Fruit fly (Drosophila melanogaster) whole organism, embryonic: ENCODE results near the gene PH4alphaNE3.

ENCODE experiments used
- Abd-B ChIP-seq: fragments of 200-800 bp; sonication (Bioruptor generic); optimal IDR thresholded peaks from 2 replicates; lab custom pipeline; 2018; ENCODE audit warnings: missing biosample characterization, mild to moderate bottlenecking, missing genetic modification characterization, moderate library complexity
- Ada2b ChIP-seq: fragments of 200-800 bp; sonication (Bioruptor generic); IDR thresholded peaks from 2 replicates; pipeline ENCODE4 v1.3.6; 2022; ENCODE audit warnings: missing biosample characterization, missing genetic modification characterization
- Atf-2 ChIP-seq: fragments of 200-800 bp; sonication (Bioruptor generic); optimal IDR thresholded peaks from 2 replicates; lab custom pipeline; 2016; ENCODE audit warnings: missing biosample characterization, missing genetic modification characterization
- Atf3 ChIP-seq: fragments of 200-800 bp; sonication (Bioruptor generic); optimal IDR thresholded peaks from 3 replicates; lab custom pipeline; 2016; ENCODE audit warnings: missing biosample characterization, missing genetic modification characterization
- Bteb2 ChIP-seq: fragments of 200-800 bp; sonication (Bioruptor generic); optimal IDR thresholded peaks from 2 replicates; lab custom pipeline; 2016; ENCODE audit warnings: missing biosample characterization, missing genetic modification characterization
- CG11398 ChIP-seq: fragments of 200-800 bp; sonication (Bioruptor generic); optimal IDR thresholded peaks from 2 replicates; lab custom pipeline; 2016; ENCODE audit warnings: missing biosample characterization, missing genetic modification characterization
- CG12104 ChIP-seq: fragments of 200-800 bp; sonication (Bioruptor generic); optimal IDR thresholded peaks from 3 replicates; lab custom pipeline; 2016; ENCODE audit warnings: missing biosample characterization, missing genetic modification characterization
- CG12659 ChIP-seq: fragments of 200-800 bp; sonication (Bioruptor generic); optimal IDR thresholded peaks from 3 replicates; lab custom pipeline; 2017; ENCODE audit warnings: mild to moderate bottlenecking, missing biosample characterization, missing genetic modification reagents, missing genetic modification characterization
- CG14667 ChIP-seq: fragments of 200-800 bp; sonication (Bioruptor generic); IDR thresholded peaks from 2 replicates; pipeline ENCODE4 v1.3.6; 2022; ENCODE audit warnings: missing biosample characterization, missing genetic modification characterization
- CG17568 ChIP-seq: fragments of 200-800 bp; sonication (Bioruptor generic); optimal IDR thresholded peaks from 2 replicates; lab custom pipeline; 2018; ENCODE audit warnings: missing biosample characterization, mild to moderate bottlenecking, missing genetic modification characterization, moderate library complexity
- CG18764 ChIP-seq: fragments of 200-800 bp; sonication (Bioruptor generic); optimal IDR thresholded peaks from 3 replicates; lab custom pipeline; 2016; ENCODE audit warnings: missing biosample characterization, missing genetic modification characterization
- CG2199 ChIP-seq: fragments of 200-800 bp; sonication (Bioruptor generic); IDR thresholded peaks from 3 replicates; pipeline ENCODE4 v1.3.6; 2022; ENCODE audit warnings: missing biosample characterization, missing genetic modification characterization
- CG32772 ChIP-seq: fragments of 200-800 bp; sonication (Bioruptor generic); IDR thresholded peaks from 2 replicates; pipeline ENCODE4 v1.3.6; 2022; ENCODE audit warnings: missing biosample characterization, missing genetic modification characterization
- CG34376 ChIP-seq: fragments of 200-800 bp; sonication (Bioruptor generic); optimal IDR thresholded peaks from 2 replicates; lab custom pipeline; 2018; ENCODE audit warnings: missing biosample characterization, mild to moderate bottlenecking, missing genetic modification characterization
- CG34422 ChIP-seq: fragments of 200-800 bp; sonication (Bioruptor generic); IDR thresholded peaks from 3 replicates; pipeline ENCODE4 v1.3.6; 2022; ENCODE audit warnings: missing biosample characterization, missing genetic modification characterization
- CG4360 ChIP-seq: fragments of 200-800 bp; sonication (Bioruptor generic); IDR thresholded peaks from 2 replicates; pipeline ENCODE4 v1.3.6; 2022; ENCODE audit warnings: missing biosample characterization, missing genetic modification characterization
- CG7357 ChIP-seq: fragments of 200-800 bp; sonication (Bioruptor generic); IDR thresholded peaks from 3 replicates; pipeline ENCODE4 v1.3.6; 2022; ENCODE audit warnings: missing biosample characterization, missing genetic modification characterization
- CG9797 ChIP-seq: fragments of 200-800 bp; sonication (Bioruptor generic); optimal IDR thresholded peaks from 3 replicates; lab custom pipeline; 2018; ENCODE audit warnings: missing biosample characterization, mild to moderate bottlenecking, missing genetic modification characterization
- CG9876 ChIP-seq: fragments of 200-800 bp; sonication (Bioruptor generic); optimal IDR thresholded peaks from 2 replicates; lab custom pipeline; 2016; ENCODE audit warnings: missing biosample characterization, missing genetic modification characterization
- E2f1 ChIP-seq: fragments of 200-800 bp; sonication (Bioruptor generic); IDR thresholded peaks from 2 replicates; pipeline ENCODE4 v1.3.6; 2022; ENCODE audit warnings: missing biosample characterization, missing genetic modification characterization
- E2f2 ChIP-seq: fragments of 200-800 bp; sonication (Bioruptor generic); IDR thresholded peaks from 2 replicates; pipeline ENCODE4 v1.3.6; 2022; ENCODE audit warnings: missing biosample characterization, missing genetic modification characterization
- GATAe ChIP-seq: fragments of 200-800 bp; sonication (Bioruptor generic); conservative IDR thresholded peaks from 2 replicates; pipeline ENCODE4 v1.3.6; 2022; ENCODE audit warnings: missing biosample characterization, missing genetic modification characterization
- HmgZ ChIP-seq: fragments of 200-800 bp; sonication (Bioruptor generic); optimal IDR thresholded peaks from 2 replicates; lab custom pipeline; 2018; ENCODE audit warnings: missing biosample characterization, mild to moderate bottlenecking, missing genetic modification characterization
- Hmr ChIP-seq: fragments of 200-800 bp; sonication (Bioruptor generic); optimal IDR thresholded peaks from 3 replicates; lab custom pipeline; 2017; ENCODE audit warnings: mild to moderate bottlenecking, missing biosample characterization, missing genetic modification reagents, missing genetic modification characterization
- Hr78 ChIP-seq, 2 experiments: fragments of 200-800 bp in 1 of 2; fragments of >200 bp in 1 of 2; sonication (Bioruptor generic) in 1 of 2; optimal IDR thresholded peaks; 2 replicates each; lab custom pipeline; 2017 to 2019; ENCODE audit warnings: missing biosample characterization in 2 of 2, missing genetic modification characterization in 2 of 2, mild to moderate bottlenecking in 1 of 2, moderate library complexity in 1 of 2
- MESR4 ChIP-seq: fragments of 200-800 bp; sonication (Bioruptor generic); optimal IDR thresholded peaks from 2 replicates; lab custom pipeline; 2018; ENCODE audit warnings: missing biosample characterization, mild to moderate bottlenecking, missing genetic modification characterization, moderate library complexity
- Meics ChIP-seq: fragments of 200-800 bp; sonication (Bioruptor generic); optimal IDR thresholded peaks from 2 replicates; lab custom pipeline; 2017; ENCODE audit warnings: missing biosample characterization, mild to moderate bottlenecking, missing genetic modification characterization
- Pdp1 ChIP-seq, 2 experiments: fragments of 200-800 bp; sonication (Bioruptor generic); optimal IDR thresholded peaks; 3 replicates each; lab custom pipeline; 2016; ENCODE audit warnings: missing biosample characterization in 2 of 2, missing genetic modification characterization in 2 of 2, mild to moderate bottlenecking in 1 of 2, moderate library complexity in 1 of 2
- Side ChIP-seq: fragments of 200-800 bp; sonication (Bioruptor generic); optimal IDR thresholded peaks from 2 replicates; lab custom pipeline; 2016; ENCODE audit warnings: missing biosample characterization, missing genetic modification characterization
- Taf1 ChIP-seq: fragments of 200-800 bp; sonication (Bioruptor generic); IDR thresholded peaks from 2 replicates; pipeline ENCODE4 v1.3.6; 2022; ENCODE audit warnings: missing biosample characterization, missing genetic modification characterization
- Trl ChIP-seq, 3 experiments: fragments of >200 bp in 2 of 3; fragments of 200-800 bp in 1 of 3; sonication (Bioruptor generic) in 1 of 3; optimal IDR thresholded peaks; 2 replicates in 1 of 3; 3 replicates in 2 of 3; lab custom pipeline; 2016 to 2017; ENCODE audit warnings: missing biosample characterization in 1 of 3, missing genetic modification characterization in 1 of 3
- ci ChIP-seq: fragments of 200-800 bp; sonication (Bioruptor generic); IDR thresholded peaks from 3 replicates; pipeline ENCODE4 v1.3.6; 2022; ENCODE audit warnings: missing biosample characterization, missing genetic modification characterization
- da ChIP-seq: fragments of 200-800 bp; sonication (Bioruptor generic); optimal IDR thresholded peaks from 2 replicates; lab custom pipeline; 2016; ENCODE audit warnings: missing biosample characterization, missing genetic modification characterization
- dati ChIP-seq: fragments of 200-800 bp; sonication (Bioruptor generic); IDR thresholded peaks from 2 replicates; pipeline ENCODE4 v1.3.6; 2022; ENCODE audit warnings: missing biosample characterization, missing genetic modification characterization
- ewg ChIP-seq: fragments of 200-800 bp; sonication (Bioruptor generic); optimal IDR thresholded peaks from 3 replicates; lab custom pipeline; 2017; ENCODE audit warnings: mild to moderate bottlenecking, missing biosample characterization, missing genetic modification reagents, missing genetic modification characterization
- ftz-f1 ChIP-seq: fragments of 200-800 bp; sonication (Bioruptor generic); optimal IDR thresholded peaks from 2 replicates; lab custom pipeline; 2016; ENCODE audit warnings: missing biosample characterization, missing genetic modification characterization
- h ChIP-seq: fragments of >200 bp; optimal IDR thresholded peaks from 2 replicates; lab custom pipeline; 2017
- hkb ChIP-seq, 2 experiments: fragments of 200-800 bp in 1 of 2; fragments of >200 bp in 1 of 2; sonication (Bioruptor generic) in 1 of 2; IDR thresholded peaks in 1 of 2; optimal IDR thresholded peaks in 1 of 2; 2 replicates each; pipeline versions ENCODE4 v1.3.6 to Lab custom; 2017 to 2022; ENCODE audit warnings: missing biosample characterization in 1 of 2, missing genetic modification characterization in 1 of 2
- kay ChIP-seq: fragments of 200-800 bp; sonication (Bioruptor generic); optimal IDR thresholded peaks from 2 replicates; lab custom pipeline; 2016; ENCODE audit warnings: missing biosample characterization, missing genetic modification characterization
- lab ChIP-seq: fragments of 200-800 bp; sonication (Bioruptor generic); optimal IDR thresholded peaks from 3 replicates; lab custom pipeline; 2017; ENCODE audit warnings: missing biosample characterization, missing genetic modification characterization, mild to moderate bottlenecking, moderate library complexity, missing genetic modification reagents
- nerfin-1 ChIP-seq: fragments of 200-800 bp; sonication (Bioruptor generic); optimal IDR thresholded peaks from 3 replicates; lab custom pipeline; 2019; ENCODE audit warnings: missing biosample characterization, mild to moderate bottlenecking, missing genetic modification characterization, moderate library complexity
- nerfin-2 ChIP-seq: fragments of 200-800 bp; sonication (Bioruptor generic); IDR thresholded peaks from 2 replicates; pipeline ENCODE4 v1.3.6; 2022; ENCODE audit warnings: missing biosample characterization, missing genetic modification characterization; ENCODE audit not compliant: partially characterized antibody
- run ChIP-seq: fragments of 200-800 bp; sonication (Bioruptor generic); optimal IDR thresholded peaks from 3 replicates; lab custom pipeline; 2018; ENCODE audit warnings: missing biosample characterization, mild to moderate bottlenecking, missing genetic modification characterization
- scrt ChIP-seq: fragments of 200-800 bp; sonication (Bioruptor generic); optimal IDR thresholded peaks from 2 replicates; lab custom pipeline; 2018; ENCODE audit warnings: missing biosample characterization, mild to moderate bottlenecking, missing genetic modification characterization, moderate library complexity
- sens ChIP-seq: fragments of 200-800 bp; sonication (Bioruptor generic); peaks from one replicate; lab custom pipeline; 2016; ENCODE audit warnings: missing biosample characterization, missing genetic modification characterization
- sima ChIP-seq: fragments of 200-800 bp; sonication (Bioruptor generic); optimal IDR thresholded peaks from 2 replicates; lab custom pipeline; 2016; ENCODE audit warnings: missing biosample characterization, missing genetic modification characterization
- sqz ChIP-seq: fragments of 200-800 bp; sonication (Bioruptor generic); optimal IDR thresholded peaks from 3 replicates; lab custom pipeline; 2018; ENCODE audit warnings: missing biosample characterization, mild to moderate bottlenecking, missing genetic modification characterization
- vvl ChIP-seq: fragments of 200-800 bp; sonication (Bioruptor generic); IDR thresholded peaks from 2 replicates; pipeline ENCODE4 v1.3.6; 2022; ENCODE audit warnings: missing biosample characterization, missing genetic modification characterization
- yki ChIP-seq: fragments of >200 bp; optimal IDR thresholded peaks from 3 replicates; lab custom pipeline; 2018

The PH4alphaNE3 gene

dm6 chr3R:30563260-30564080 lies 40.5 kb upstream of the PH4alphaNE3 start (continued):
- TF ChIP-seq Pdp1 (GFP tag; optimal IDR thresholded peaks at IDR 0.05; lab: Kevin White, UChicago) = peak in 1 of 2 experiments; percentile 93
- peak; percentile 35 for TF ChIP-seq ftz-f1 (GFP tag; lab: Kevin White, UChicago)
- TF ChIP-seq nerfin-1 = no peak
- peak; percentile 5; the same call in 1 of the 2 replicates for TF ChIP-seq E2f2
- peak; percentile 52 for TF ChIP-seq sens (GFP tag; lab: Kevin White, UChicago)
- no peak for TF ChIP-seq CG9876 (GFP tag; lab: Kevin White, UChicago)
- TF ChIP-seq Hr78 (GFP tag; optimal IDR thresholded peaks at IDR 0.05; lab: Kevin White, UChicago) = no peak
- peak; percentile 65; the same call in 1 of the 3 replicates for TF ChIP-seq CG34422 (GFP tag; lab: Robert Waterston, UW)
- TF ChIP-seq CG17568 (GFP tag; lab: Kevin White, UChicago) = peak; percentile 39
- TF ChIP-seq h (lab: Kevin White, UChicago) = no peak
- TF ChIP-seq HmgZ (tag; lab: Kevin White, UChicago) = no peak
- no peak for TF ChIP-seq CG32772
- no peak for TF ChIP-seq Bteb2 (GFP tag; lab: Kevin White, UChicago)
- no peak for TF ChIP-seq GATAe (GFP tag; lab: Robert Waterston, UW)
- no peak for TF ChIP-seq CG11398
- TF ChIP-seq scrt (GFP tag; lab: Kevin White, UChicago) = peak; percentile 15
- peak; percentile 35 for TF ChIP-seq CG34376 (GFP tag; lab: Kevin White, UChicago)
- peak; percentile 95 for TF ChIP-seq CG4360 (GFP tag; lab: Robert Waterston, UW)
- no peak for TF ChIP-seq Meics (GFP tag; lab: Kevin White, UChicago)
- TF ChIP-seq CG7357 = no peak
- no peak for TF ChIP-seq Atf3
- TF ChIP-seq Abd-B (GFP tag; lab: Kevin White, UChicago) = no peak
- TF ChIP-seq Ada2b = no peak
- no peak for TF ChIP-seq Taf1 (GFP tag; lab: Robert Waterston, UW)
- peak; percentile 57 for TF ChIP-seq yki
- TF ChIP-seq CG18764 (GFP tag; lab: Kevin White, UChicago) = no peak
- no peak for TF ChIP-seq nerfin-2 (GFP tag; lab: Robert Waterston, UW)
- TF ChIP-seq lab (GFP tag; lab: Kevin White, UChicago) = peak; percentile 33
- TF ChIP-seq Side (GFP tag; lab: Kevin White, UChicago) = no peak
- no peak for TF ChIP-seq Hmr
- TF ChIP-seq vvl (GFP tag; lab: Robert Waterston, UW) = peak; percentile 24; the same call in 1 of the 2 replicates
- no peak for TF ChIP-seq CG12104
- TF ChIP-seq CG12659 (GFP tag; lab: Kevin White, UChicago) = no peak
- TF ChIP-seq CG9797 (GFP tag; lab: Kevin White, UChicago) = no peak
- TF ChIP-seq run (tag; lab: Kevin White, UChicago) = no peak
- TF ChIP-seq dati (GFP tag; lab: Robert Waterston, UW) = no peak
- no peak for TF ChIP-seq Atf-2
- TF ChIP-seq CG2199 (GFP tag; lab: Robert Waterston, UW) = no peak
- TF ChIP-seq da = no peak
- TF ChIP-seq hkb (optimal IDR thresholded peaks at IDR 0.05; lab: Kevin White, UChicago) = no peak
- 0 out of 2 replicates have a peak, but pooled peaks have one; percentile 31 for TF ChIP-seq hkb (GFP tag; IDR thresholded peaks at IDR 0.05; lab: Robert Waterston, UW)
- peak; percentile 19 for TF ChIP-seq ewg
- TF ChIP-seq sqz (GFP tag; lab: Kevin White, UChicago) = peak; percentile 85
- TF ChIP-seq ci (GFP tag; lab: Robert Waterston, UW) = no peak
- no peak for TF ChIP-seq CG14667 (GFP tag; lab: Robert Waterston, UW)
- peak; percentile 8 for TF ChIP-seq kay
- TF ChIP-seq sima (GFP tag; lab: Kevin White, UChicago) = no peak
- TF ChIP-seq Trl (optimal IDR thresholded peaks at IDR 0.05; lab: Kevin White, UChicago) = peak; percentile 95 to 96
- no peak for TF ChIP-seq Trl (GFP tag; optimal IDR thresholded peaks at IDR 0.05; lab: Kevin White, UChicago)
- no peak for TF ChIP-seq E2f1
- peak; percentile 87 for TF ChIP-seq MESR4 (GFP tag; lab: Kevin White, UChicago)
